Worm (Caenorhabditis elegans) whole organism, L2 larva: Measurements from ENCODE around the gene C17G10.10.

Experiments used
- C34F6.9 ChIP-seq: fragments of 150-350 bp; optimal IDR thresholded peaks from 2 replicates; lab custom pipeline; 2014; ENCODE audit warnings: missing biosample characterization, missing genetic modification characterization
- F13H6.1 ChIP-seq: sonication (generic microtip); optimal IDR thresholded peaks from 2 replicates; lab custom pipeline; 2016; ENCODE audit warnings: missing genetic modification characterization, missing compliant biosample characterization
- Y55F3AM.14 ChIP-seq: fragments of 200-800 bp; sonication (Bioruptor generic); optimal IDR thresholded peaks from 2 replicates; lab custom pipeline; 2018; ENCODE audit warnings: mild to moderate bottlenecking, missing genetic modification characterization, missing compliant biosample characterization
- ZK546.5 ChIP-seq: sonication (generic microtip); optimal IDR thresholded peaks from 2 replicates; lab custom pipeline; 2017; ENCODE audit warnings: missing biosample characterization, missing genetic modification characterization
- alr-1 ChIP-seq: fragments of 150-350 bp; optimal IDR thresholded peaks from 2 replicates; lab custom pipeline; 2014; ENCODE audit warnings: missing biosample characterization, missing genetic modification characterization
- blmp-1 ChIP-seq: sonication (generic microtip); optimal IDR thresholded peaks from 2 replicates; lab custom pipeline; 2017; ENCODE audit warnings: missing genetic modification characterization, mild to moderate bottlenecking, missing compliant biosample characterization, antibody characterized with exemption, moderate library complexity; ENCODE audit not compliant: insufficient read depth
- ceh-16 ChIP-seq: fragments of 150-350 bp; optimal IDR thresholded peaks from 2 replicates; lab custom pipeline; 2014; ENCODE audit warnings: missing biosample characterization, missing genetic modification characterization
- crh-2 ChIP-seq: sonication (generic microtip); optimal IDR thresholded peaks from 2 replicates; lab custom pipeline; 2017; ENCODE audit warnings: missing biosample characterization, missing genetic modification characterization
- dmd-4 ChIP-seq: sonication (generic microtip); optimal IDR thresholded peaks from 2 replicates; lab custom pipeline; 2017; ENCODE audit warnings: missing biosample characterization, missing genetic modification characterization
- egl-27 ChIP-seq: sonication (generic microtip); optimal IDR thresholded peaks from 3 replicates; lab custom pipeline; 2017; ENCODE audit warnings: missing biosample characterization, missing genetic modification reagents, missing genetic modification characterization
- elt-1 ChIP-seq: fragments of 150-350 bp; optimal IDR thresholded peaks from 2 replicates; lab custom pipeline; 2014; ENCODE audit warnings: missing biosample characterization, missing genetic modification characterization
- elt-3 ChIP-seq: sonication (generic microtip); optimal IDR thresholded peaks from 2 replicates; lab custom pipeline; 2017; ENCODE audit warnings: missing biosample characterization, missing genetic modification characterization
- fos-1 ChIP-seq: fragments of 150-350 bp; optimal IDR thresholded peaks from 2 replicates; lab custom pipeline; 2014; ENCODE audit warnings: missing biosample characterization, missing genetic modification characterization
- gmeb-1 ChIP-seq: fragments of 150-350 bp; optimal IDR thresholded peaks from 2 replicates; lab custom pipeline; 2014; ENCODE audit warnings: missing biosample characterization, missing genetic modification characterization
- lin-11 ChIP-seq: fragments of 150-350 bp; sonication (generic microtip); optimal IDR thresholded peaks from 2 replicates; lab custom pipeline; 2014; ENCODE audit warnings: missing biosample characterization, missing genetic modification characterization, inconsistent platforms, mixed read lengths
- lin-13 ChIP-seq: fragments of 150-350 bp; optimal IDR thresholded peaks from 2 replicates; lab custom pipeline; 2014; ENCODE audit warnings: missing biosample characterization, missing genetic modification reagents, missing genetic modification characterization
- lin-39 ChIP-seq: fragments of 150-350 bp; optimal IDR thresholded peaks from 2 replicates; lab custom pipeline; 2014; ENCODE audit warnings: missing biosample characterization, missing genetic modification reagents, missing genetic modification characterization
- lsy-2 ChIP-seq, 2 experiments: fragments of 150-350 bp in 1 of 2; sonication (generic microtip) in 1 of 2; optimal IDR thresholded peaks; 2 replicates each; lab custom pipeline; 2014 to 2017; ENCODE audit warnings: missing biosample characterization in 2 of 2, missing genetic modification characterization in 2 of 2
- mbf-1 ChIP-seq: sonication (generic microtip); optimal IDR thresholded peaks from 2 replicates; lab custom pipeline; 2017; ENCODE audit warnings: missing biosample characterization, missing genetic modification characterization
- mdl-1 ChIP-seq, 2 experiments: fragments of 150-350 bp in 1 of 2; sonication (generic microtip) in 1 of 2; optimal IDR thresholded peaks; 2 replicates each; lab custom pipeline; 2017; ENCODE audit warnings: missing biosample characterization in 2 of 2, missing genetic modification characterization in 2 of 2
- nhr-10 ChIP-seq: sonication (generic microtip); optimal IDR thresholded peaks from 2 replicates; lab custom pipeline; 2017; ENCODE audit warnings: missing biosample characterization, missing genetic modification characterization
- nhr-11 ChIP-seq: fragments of 150-350 bp; optimal IDR thresholded peaks from 2 replicates; lab custom pipeline; 2014; ENCODE audit warnings: missing biosample characterization, missing genetic modification characterization
- nhr-12 ChIP-seq: fragments of 150-350 bp; optimal IDR thresholded peaks from 2 replicates; lab custom pipeline; 2014; ENCODE audit warnings: missing biosample characterization, missing genetic modification characterization
- nhr-129 ChIP-seq: fragments of 150-350 bp; optimal IDR thresholded peaks from 2 replicates; lab custom pipeline; 2014; ENCODE audit warnings: missing biosample characterization, missing genetic modification characterization
- nhr-21 ChIP-seq: fragments of 150-350 bp; optimal IDR thresholded peaks from 2 replicates; lab custom pipeline; 2014; ENCODE audit warnings: missing biosample characterization, missing genetic modification characterization
- nhr-23 ChIP-seq: fragments of 150-350 bp; optimal IDR thresholded peaks from 2 replicates; lab custom pipeline; 2014; ENCODE audit warnings: missing biosample characterization, missing genetic modification reagents, missing genetic modification characterization
- nhr-237 ChIP-seq: fragments of 150-350 bp; optimal IDR thresholded peaks from 2 replicates; lab custom pipeline; 2014; ENCODE audit warnings: missing biosample characterization, missing genetic modification characterization
- nhr-25 ChIP-seq: fragments of 150-350 bp; sonication (generic microtip); optimal IDR thresholded peaks from 3 replicates; lab custom pipeline; 2014; ENCODE audit warnings: missing biosample characterization, missing genetic modification characterization
- nhr-6 ChIP-seq: fragments of 150-350 bp; optimal IDR thresholded peaks from 2 replicates; lab custom pipeline; 2014; ENCODE audit warnings: missing biosample characterization, missing genetic modification characterization
- nhr-77 ChIP-seq: fragments of 150-350 bp; optimal IDR thresholded peaks from 2 replicates; lab custom pipeline; 2014; ENCODE audit warnings: missing biosample characterization, missing genetic modification characterization
- peb-1 ChIP-seq: fragments of 150-350 bp; optimal IDR thresholded peaks from 2 replicates; lab custom pipeline; 2014; ENCODE audit warnings: missing biosample characterization, missing genetic modification characterization
- sem-4 ChIP-seq: fragments of 150-350 bp; optimal IDR thresholded peaks from 2 replicates; lab custom pipeline; 2014; ENCODE audit warnings: missing biosample characterization, missing genetic modification reagents, missing genetic modification characterization
- skn-1 ChIP-seq: sonication (generic microtip); optimal IDR thresholded peaks from 2 replicates; lab custom pipeline; 2017; ENCODE audit warnings: missing biosample characterization, missing genetic modification characterization
- sma-3 ChIP-seq: sonication (generic microtip); optimal IDR thresholded peaks from 2 replicates; lab custom pipeline; 2016; ENCODE audit warnings: missing genetic modification reagents, missing genetic modification characterization, missing compliant biosample characterization
- sma-9 ChIP-seq, 2 experiments: fragments of 150-350 bp in 1 of 2; sonication (generic microtip) in 1 of 2; optimal IDR thresholded peaks; 2 replicates each; lab custom pipeline; 2014 to 2016; ENCODE audit warnings: missing genetic modification characterization in 2 of 2, mild to moderate bottlenecking in 1 of 2, missing biosample characterization in 1 of 2, missing compliant biosample characterization in 1 of 2, missing genetic modification reagents in 1 of 2, moderate library complexity in 1 of 2
- unc-39 ChIP-seq: fragments of 150-350 bp; optimal IDR thresholded peaks from 2 replicates; lab custom pipeline; 2014; ENCODE audit warnings: missing biosample characterization, missing genetic modification characterization
- unc-62 ChIP-seq: fragments of 150-350 bp; optimal IDR thresholded peaks from 2 replicates; lab custom pipeline; 2014; ENCODE audit warnings: missing biosample characterization, missing genetic modification reagents, missing genetic modification characterization
- zag-1 ChIP-seq: fragments of 150-350 bp; optimal IDR thresholded peaks from 2 replicates; lab custom pipeline; 2014; ENCODE audit warnings: missing biosample characterization, missing genetic modification characterization
- ztf-1 ChIP-seq: fragments of 200-800 bp; sonication (Bioruptor generic); conservative IDR thresholded peaks from 2 replicates; pipeline ENCODE4 v1.3.6; 2022; ENCODE audit warnings: missing genetic modification characterization, missing compliant biosample characterization
- ztf-4 ChIP-seq: fragments of 150-350 bp; optimal IDR thresholded peaks from 2 replicates; lab custom pipeline; 2014; ENCODE audit warnings: missing biosample characterization, missing genetic modification characterization

The C17G10.10 gene

ce11 chrII:5605538-5605945, 6.4 kb upstream of the C17G10.10 start:
- TF ChIP-seq lin-39 (tag; lab: Kevin White, UChicago) (no peak), nhr-25 (tag; lab: Kevin White, UChicago) (peak; percentile 92), nhr-11 (tag; lab: Kevin White, UChicago) (no peak), sma-3 (GFP tag; lab: Kevin White, UChicago) (peak; percentile 92), sma-9 (GFP tag; optimal IDR thresholded peaks at IDR 0.05; lab: Kevin White, UChicago) (peak; percentile 97), sma-9 (tag; optimal IDR thresholded peaks at IDR 0.05; lab: Kevin White, UChicago) (peak; percentile 63), elt-1 (tag; lab: Kevin White, UChicago) (no peak), sem-4 (tag; lab: Kevin White, UChicago) (peak; percentile 64), nhr-6 (peak; percentile 37), Y55F3AM.14 (GFP tag; lab: Kevin White, UChicago) (peak; percentile 6), gmeb-1 (tag; lab: Kevin White, UChicago) (peak; percentile 61), peb-1 (tag; lab: Kevin White, UChicago) (no peak), nhr-23 (tag; lab: Kevin White, UChicago) (no peak), nhr-237 (tag; lab: Kevin White, UChicago) (no peak), fos-1 (peak; percentile 86), F13H6.1 (tag; lab: Kevin White, UChicago) (peak; percentile 10), egl-27 (tag; lab: Kevin White, UChicago) (peak; percentile 82), nhr-21 (tag; lab: Kevin White, UChicago) (peak; percentile 92), nhr-129 (peak; percentile 79), unc-62 (GFP tag; lab: Kevin White, UChicago) (no peak), mdl-1 (tag; optimal IDR thresholded peaks at IDR 0.05; lab: Kevin White, UChicago) (peak; percentile 39 to 59), crh-2 (tag; lab: Kevin White, UChicago) (peak; percentile 67), C34F6.9 (tag; lab: Kevin White, UChicago) (peak; percentile 56), lsy-2 (tag; optimal IDR thresholded peaks at IDR 0.05; lab: Kevin White, UChicago) (peak in 1 of 2 experiments; percentile 51), nhr-12 (tag; lab: Kevin White, UChicago) (no peak), blmp-1 (tag; lab: Kevin White, UChicago) (peak; percentile 72), ceh-16 (tag; lab: Kevin White, UChicago) (peak; percentile 20)

DNA sequence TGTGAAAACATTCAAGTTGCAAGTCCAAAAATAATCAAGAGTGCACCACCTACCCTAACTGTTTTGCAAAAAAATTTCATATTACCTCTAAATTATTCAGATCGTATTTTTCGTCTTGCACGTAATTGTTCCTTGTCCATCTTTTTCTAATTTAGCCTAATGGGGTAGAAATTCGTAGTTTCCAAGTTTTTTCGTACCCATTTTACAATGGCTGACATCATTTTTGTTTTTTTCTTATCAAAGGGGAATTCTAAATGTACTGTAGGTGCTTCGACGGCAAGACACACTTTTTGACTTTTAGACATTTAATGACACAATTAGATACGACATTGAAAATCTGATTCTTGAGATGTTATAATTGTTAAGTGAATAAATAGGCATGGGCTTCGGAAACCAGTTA, 5.3 kb upstream of the C17G10.10 start:
- TF ChIP-seq lin-13 (GFP tag; lab: Kevin White, UChicago) (no peak), lin-39 (tag; lab: Kevin White, UChicago) (no peak), ztf-1 (GFP tag; lab: Robert Waterston, UW) (no peak), egl-27 (tag; lab: Kevin White, UChicago) (no peak), alr-1 (no peak), sem-4 (tag; lab: Kevin White, UChicago) (no peak), ztf-4 (tag; lab: Kevin White, UChicago) (no peak), C34F6.9 (tag; lab: Kevin White, UChicago) (no peak), nhr-12 (tag; lab: Kevin White, UChicago) (no peak), ZK546.5 (no peak), ceh-16 (tag; lab: Kevin White, UChicago) (no peak), nhr-21 (tag; lab: Kevin White, UChicago) (no peak), dmd-4 (tag; lab: Kevin White, UChicago) (no peak), unc-39 (tag; lab: Kevin White, UChicago) (no peak)

- TF ChIP-seq fos-1, result no peak
Observed at ce11 chrII:5603194-5603593, 4.0 kb upstream of the C17G10.10 start, which contains the start of gene C17G10.6. Gene C17G10.6, minus strand, starts transcription at chrII:5603294.

DNA sequence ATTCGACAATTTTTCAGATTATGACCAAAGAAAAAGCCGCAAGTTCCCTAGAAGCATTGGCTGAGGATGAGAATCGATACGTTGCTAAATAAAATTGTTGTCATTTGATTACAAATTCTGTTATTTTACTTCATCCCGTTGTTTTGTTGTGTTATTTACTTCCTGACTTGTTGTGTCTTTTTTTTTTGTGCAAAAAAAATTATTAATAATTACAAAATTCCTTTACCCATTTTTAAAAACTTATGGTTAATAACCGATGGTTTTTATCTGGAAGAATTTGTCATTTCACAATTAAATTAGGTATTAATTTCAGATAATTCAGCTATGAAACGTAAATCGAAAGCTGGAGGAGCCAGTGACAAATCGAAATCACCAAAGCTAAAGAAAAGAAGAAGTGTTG, 2.9 kb downstream of the C17G10.10 start, which contains the start of gene C17G10.1:
C17G10.1 (plus strand) TSS at position 301 of the 400 bp plus-strand sequence.
- TF ChIP-seq nhr-237 (tag; lab: Kevin White, UChicago), result no peak
- no peak for TF ChIP-seq nhr-10
- no peak for TF ChIP-seq ztf-4 (tag; lab: Kevin White, UChicago)
- no peak for TF ChIP-seq fos-1
- no peak for TF ChIP-seq sem-4 (tag; lab: Kevin White, UChicago)
- TF ChIP-seq sma-9 (GFP tag; optimal IDR thresholded peaks at IDR 0.05; lab: Kevin White, UChicago), result no peak
- TF ChIP-seq sma-9 (tag; optimal IDR thresholded peaks at IDR 0.05; lab: Kevin White, UChicago), result no peak
- TF ChIP-seq skn-1 (tag; lab: Kevin White, UChicago), result no peak
- TF ChIP-seq lin-11 (tag; lab: Kevin White, UChicago), result no peak
- TF ChIP-seq dmd-4 (tag; lab: Kevin White, UChicago), result no peak
- TF ChIP-seq elt-3 (tag; lab: Kevin White, UChicago), result no peak
- TF ChIP-seq mbf-1 (tag; lab: Kevin White, UChicago), result no peak
- TF ChIP-seq nhr-77 (tag; lab: Kevin White, UChicago), result no peak
- no peak for TF ChIP-seq zag-1 (tag; lab: Kevin White, UChicago)
- no peak for TF ChIP-seq mdl-1 (tag; optimal IDR thresholded peaks at IDR 0.05; lab: Kevin White, UChicago)
- no peak for TF ChIP-seq alr-1
- TF ChIP-seq C34F6.9 (tag; lab: Kevin White, UChicago), result no peak
